Worm (Caenorhabditis elegans) whole organism, mixed stage, embryonic: ENCODE results near the gene Y69A2AR.22.

Source experiments
- mep-1 ChIP-seq: fragments of 150-350 bp; optimal IDR thresholded peaks from 2 replicates; lab custom pipeline; 2017; ENCODE audit warnings: missing biosample characterization, missing genetic modification reagents, missing genetic modification characterization, inconsistent platforms
- pha-4 ChIP-seq: fragments of 150-350 bp; optimal IDR thresholded peaks from 2 replicates; lab custom pipeline; 2018; ENCODE audit warnings: missing biosample characterization, missing genetic modification reagents, missing genetic modification characterization

DNA sequence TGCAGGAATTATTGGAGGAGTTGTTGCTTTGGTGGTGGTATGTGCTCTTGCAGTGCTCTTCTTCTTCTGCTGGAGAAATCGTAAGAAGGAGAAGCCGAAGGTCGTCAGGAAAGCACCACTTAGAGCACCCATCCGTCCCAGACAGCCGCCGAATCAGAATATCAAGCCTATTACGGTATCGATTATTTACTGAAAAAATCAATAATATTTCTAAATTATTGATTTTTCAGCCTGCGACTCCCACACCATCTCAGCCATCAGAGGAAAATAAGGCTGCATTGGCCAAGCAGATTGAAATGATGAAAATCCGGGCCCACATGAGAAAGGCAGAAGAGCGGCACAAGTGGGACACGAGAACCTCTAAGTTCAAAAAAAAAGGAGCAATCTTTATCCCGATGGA lies 48.5 kb upstream of the Y69A2AR.22 start:
- no peak for TF ChIP-seq pha-4 (tag; lab: Kevin White, UChicago)
- TF ChIP-seq mep-1 (tag; lab: Kevin White, UChicago): no peak
